Fruit fly (Drosophila melanogaster): Measurements from ENCODE around the gene CG10588.
A peak's percentile ranks its signal among the peaks of the same experiment; 100 is the strongest.

Gene CG10588

dm6 chr3L:20950136-20950499, 6.6 kb upstream of the CG10588 start (continued):
- TF ChIP-seq hth (optimal IDR thresholded peaks at IDR 0.05) (no peak), ara (GFP tag; IDR thresholded peaks at IDR 0.05) (no peak), danr (GFP tag; IDR thresholded peaks at IDR 0.05) (peak; percentile 45; the same call in 1 of the 2 replicates), dmrt99B (tag; optimal IDR thresholded peaks at IDR 0.05) (peak; percentile 85), Scr (GFP tag; IDR thresholded peaks at IDR 0.05; ENCODE audit: partially characterized antibody) (no peak), Elba2 (GFP tag; optimal IDR thresholded peaks at IDR 0.05) (no peak), HLH4C (GFP tag; IDR thresholded peaks at IDR 0.05; ENCODE audit: partially characterized antibody) (no peak), Dek (tag; optimal IDR thresholded peaks at IDR 0.05) (no peak), lov (optimal IDR thresholded peaks at IDR 0.05) (no peak), lov (GFP tag; IDR thresholded peaks at IDR 0.05) (no peak), CG4282 (GFP tag; optimal IDR thresholded peaks at IDR 0.05) (no peak), jing (GFP tag; optimal IDR thresholded peaks at IDR 0.05) (peak; percentile 16), tap (tag; optimal IDR thresholded peaks at IDR 0.05) (peak; percentile 64), wdn (GFP tag; IDR thresholded peaks at IDR 0.05) (no peak), CG12219 (GFP tag; optimal IDR thresholded peaks at IDR 0.05) (no peak), CG13296 (GFP tag; optimal IDR thresholded peaks at IDR 0.05) (no peak), sens-2 (GFP tag; IDR thresholded peaks at IDR 0.05) (no peak), Oli (tag; optimal IDR thresholded peaks at IDR 0.05) (peak; percentile 79), NC2β (GFP tag; optimal IDR thresholded peaks at IDR 0.05) (peak; percentile 22), CG31441 (GFP tag; IDR thresholded peaks at IDR 0.05) (peak; percentile 62; the same call in 1 of the 2 replicates), unpg (GFP tag; optimal IDR thresholded peaks at IDR 0.05) (peak; percentile 72), CG16813 (GFP tag; IDR thresholded peaks at IDR 0.05; ENCODE audit: partially characterized antibody) (no peak), Sox102F (GFP tag; optimal IDR thresholded peaks at IDR 0.05) (peak; percentile 79), Stat92E (GFP tag; optimal IDR thresholded peaks at IDR 0.05) (no peak), tup (GFP tag; optimal IDR thresholded peaks at IDR 0.05) (no peak), Lhr (GFP tag; optimal IDR thresholded peaks at IDR 0.05) (peak; percentile 28), CG15696 (tag; optimal IDR thresholded peaks at IDR 0.05) (peak; percentile 52), onecut (GFP tag; IDR thresholded peaks at IDR 0.05) (peak; percentile 22; the same call in 1 of the 2 replicates), org-1 (GFP tag; optimal IDR thresholded peaks at IDR 0.05) (peak; percentile 49), CG15601 (tag; optimal IDR thresholded peaks at IDR 0.05) (peak; percentile 85), CG16779 (GFP tag; IDR thresholded peaks at IDR 0.05) (no peak), CG30431 (GFP tag; optimal IDR thresholded peaks at IDR 0.05) (peak; percentile 49), sd (tag; optimal IDR thresholded peaks at IDR 0.05) (no peak), CG3407 (GFP tag; optimal IDR thresholded peaks at IDR 0.05) (peak; percentile 77), Sry-β (GFP tag; optimal IDR thresholded peaks at IDR 0.05) (peak; percentile 26), CG4730 (GFP tag; IDR thresholded peaks at IDR 0.05) (no peak), CG1529 (GFP tag; optimal IDR thresholded peaks at IDR 0.05) (peak; percentile 61), CG3065 (GFP tag; optimal IDR thresholded peaks at IDR 0.05) (no peak), gce (GFP tag; IDR thresholded peaks at IDR 0.05) (no peak), twi (tag; optimal IDR thresholded peaks at IDR 0.05) (peak; percentile 50), CG11456 (GFP tag; IDR thresholded peaks at IDR 0.05) (no peak), CG10209 (GFP tag; optimal IDR thresholded peaks at IDR 0.05) (peak; percentile 55), slp2 (GFP tag; optimal IDR thresholded peaks at IDR 0.05) (peak; percentile 61), ranshi (GFP tag; IDR thresholded peaks at IDR 0.05) (no peak; the same call in 1 of the 2 replicates), CG8290 (GFP tag; optimal IDR thresholded peaks at IDR 0.05) (peak; percentile 34), CG8290 (tag; optimal IDR thresholded peaks at IDR 0.05) (no peak), otp (GFP tag; IDR thresholded peaks at IDR 0.05) (no peak), CG6854 (GFP tag; optimal IDR thresholded peaks at IDR 0.05) (peak; percentile 18), CG10321 (GFP tag; IDR thresholded peaks at IDR 0.05) (no peak), gfzf (GFP tag; optimal IDR thresholded peaks at IDR 0.05) (no peak), CG7839 (tag; optimal IDR thresholded peaks at IDR 0.05) (peak; percentile 75), CG18599 (GFP tag; optimal IDR thresholded peaks at IDR 0.05) (peak; percentile 27)

Data from whole organism, embryonic.